Fruit fly (Drosophila melanogaster) whole organism, embryonic: ENCODE measurements around the gene P5cr-2.

ENCODE experiments used
- Abd-B ChIP-seq: fragments of 200-800 bp; sonication (Bioruptor generic); optimal IDR thresholded peaks from 2 replicates; lab custom pipeline; 2018; ENCODE audit warnings: missing biosample characterization, mild to moderate bottlenecking, missing genetic modification characterization, moderate library complexity
- CG10565 ChIP-seq: fragments of 200-800 bp; sonication (Bioruptor generic); optimal IDR thresholded peaks from 3 replicates; lab custom pipeline; 2016; ENCODE audit warnings: missing biosample characterization, mild to moderate bottlenecking, missing genetic modification characterization
- CG11093 ChIP-seq: fragments of 200-800 bp; sonication (Bioruptor generic); IDR thresholded peaks from 3 replicates; pipeline ENCODE4 v1.3.6; 2022; ENCODE audit warnings: missing biosample characterization, missing genetic modification characterization
- CG12744 ChIP-seq: fragments of 200-800 bp; sonication (Bioruptor generic); optimal IDR thresholded peaks from 2 replicates; lab custom pipeline; 2016; ENCODE audit warnings: missing biosample characterization, missing genetic modification characterization
- CG14860 ChIP-seq: fragments of 200-800 bp; sonication (Bioruptor generic); IDR thresholded peaks from 3 replicates; pipeline ENCODE4 v1.3.6; 2022; ENCODE audit warnings: missing biosample characterization, missing genetic modification characterization; ENCODE audit not compliant: partially characterized antibody
- CG1529 ChIP-seq: fragments of 200-800 bp; sonication (Bioruptor generic); optimal IDR thresholded peaks from 3 replicates; lab custom pipeline; 2018; ENCODE audit warnings: missing biosample characterization, missing genetic modification characterization
- CG1602 ChIP-seq: fragments of 200-800 bp; sonication (Bioruptor generic); optimal IDR thresholded peaks from 3 replicates; lab custom pipeline; 2016; ENCODE audit warnings: missing biosample characterization, missing genetic modification characterization
- CG16813 ChIP-seq: fragments of 200-800 bp; sonication (Bioruptor generic); IDR thresholded peaks from 3 replicates; pipeline ENCODE4 v1.3.6; 2022; ENCODE audit warnings: missing biosample characterization, missing genetic modification characterization; ENCODE audit not compliant: partially characterized antibody
- CG17361 ChIP-seq: fragments of 200-800 bp; sonication (Bioruptor generic); IDR thresholded peaks from 3 replicates; pipeline ENCODE4 v1.3.6; 2022; ENCODE audit warnings: missing biosample characterization, missing genetic modification characterization
- CG17568 ChIP-seq: fragments of 200-800 bp; sonication (Bioruptor generic); optimal IDR thresholded peaks from 2 replicates; lab custom pipeline; 2018; ENCODE audit warnings: missing biosample characterization, mild to moderate bottlenecking, missing genetic modification characterization, moderate library complexity
- CG30431 ChIP-seq: fragments of 200-800 bp; sonication (Bioruptor generic); optimal IDR thresholded peaks from 2 replicates; lab custom pipeline; 2017; ENCODE audit warnings: missing biosample characterization, missing genetic modification characterization
- CG3065 ChIP-seq: fragments of 200-800 bp; sonication (Bioruptor generic); optimal IDR thresholded peaks from 2 replicates; lab custom pipeline; 2016; ENCODE audit warnings: missing biosample characterization, missing genetic modification characterization
- CG3163 ChIP-seq: fragments of 200-800 bp; sonication (Bioruptor generic); optimal IDR thresholded peaks from 3 replicates; lab custom pipeline; 2016; ENCODE audit warnings: missing biosample characterization, missing genetic modification characterization
- CG34224 ChIP-seq: fragments of 200-800 bp; sonication (Bioruptor generic); IDR thresholded peaks from 3 replicates; pipeline ENCODE4 v1.3.6; 2022; ENCODE audit warnings: missing biosample characterization, missing genetic modification characterization; ENCODE audit not compliant: partially characterized antibody
- CG4360 ChIP-seq: fragments of 200-800 bp; sonication (Bioruptor generic); IDR thresholded peaks from 2 replicates; pipeline ENCODE4 v1.3.6; 2022; ENCODE audit warnings: missing biosample characterization, missing genetic modification characterization
- CG43689 ChIP-seq: fragments of 200-800 bp; sonication (Bioruptor generic); IDR thresholded peaks from 2 replicates; pipeline ENCODE4 v1.3.6; 2022; ENCODE audit warnings: missing biosample characterization, missing genetic modification characterization
- CG6683 ChIP-seq: fragments of 200-800 bp; sonication (Bioruptor generic); optimal IDR thresholded peaks from 2 replicates; lab custom pipeline; 2017; ENCODE audit warnings: missing biosample characterization, mild to moderate bottlenecking, missing genetic modification characterization, missing genetic modification reagents
- CG7556 ChIP-seq: fragments of 200-800 bp; sonication (Bioruptor generic); optimal IDR thresholded peaks from 2 replicates; lab custom pipeline; 2017; ENCODE audit warnings: missing biosample characterization, mild to moderate bottlenecking, missing genetic modification characterization
- CG8281 ChIP-seq: fragments of 200-800 bp; sonication (Bioruptor generic); optimal IDR thresholded peaks from 2 replicates; lab custom pipeline; 2018; ENCODE audit warnings: missing biosample characterization, mild to moderate bottlenecking, missing genetic modification characterization, moderate library complexity
- CG9797 ChIP-seq: fragments of 200-800 bp; sonication (Bioruptor generic); optimal IDR thresholded peaks from 3 replicates; lab custom pipeline; 2018; ENCODE audit warnings: missing biosample characterization, mild to moderate bottlenecking, missing genetic modification characterization
- Doc2 ChIP-seq: fragments of 200-800 bp; sonication (Bioruptor generic); IDR thresholded peaks from 2 replicates; pipeline ENCODE4 v1.3.6; 2022; ENCODE audit warnings: missing biosample characterization, missing genetic modification characterization
- Drgx ChIP-seq: fragments of 200-800 bp; sonication (Bioruptor generic); IDR thresholded peaks from 2 replicates; pipeline ENCODE4 v1.3.6; 2022; ENCODE audit warnings: missing biosample characterization, missing genetic modification characterization
- E2f1 ChIP-seq: fragments of 200-800 bp; sonication (Bioruptor generic); IDR thresholded peaks from 2 replicates; pipeline ENCODE4 v1.3.6; 2022; ENCODE audit warnings: missing biosample characterization, missing genetic modification characterization
- HHEX ChIP-seq: fragments of 200-800 bp; sonication (Bioruptor generic); optimal IDR thresholded peaks from 3 replicates; lab custom pipeline; 2017; ENCODE audit warnings: missing biosample characterization, mild to moderate bottlenecking, missing genetic modification characterization, missing genetic modification reagents
- Hand ChIP-seq: fragments of 200-800 bp; sonication (Bioruptor generic); optimal IDR thresholded peaks from 2 replicates; lab custom pipeline; 2017; ENCODE audit warnings: mild to moderate bottlenecking, missing biosample characterization, missing genetic modification reagents, missing genetic modification characterization
- Hmr ChIP-seq: fragments of 200-800 bp; sonication (Bioruptor generic); optimal IDR thresholded peaks from 3 replicates; lab custom pipeline; 2017; ENCODE audit warnings: mild to moderate bottlenecking, missing biosample characterization, missing genetic modification reagents, missing genetic modification characterization
- Lhr ChIP-seq: fragments of 200-800 bp; sonication (Bioruptor generic); optimal IDR thresholded peaks from 3 replicates; lab custom pipeline; 2017; ENCODE audit warnings: mild to moderate bottlenecking, missing biosample characterization, missing genetic modification reagents, missing genetic modification characterization
- Lim3 ChIP-seq: fragments of 200-800 bp; sonication (Bioruptor generic); IDR thresholded peaks from 2 replicates; pipeline ENCODE4 v1.3.6; 2022; ENCODE audit warnings: missing biosample characterization, missing genetic modification characterization
- Nf-YC ChIP-seq: fragments of 200-800 bp; optimal IDR thresholded peaks from 3 replicates; lab custom pipeline; 2019; ENCODE audit warnings: missing biosample characterization, mild to moderate bottlenecking, missing genetic modification characterization, moderate library complexity
- Spps ChIP-seq: fragments of 200-800 bp; sonication (Bioruptor generic); optimal IDR thresholded peaks from 2 replicates; lab custom pipeline; 2018; ENCODE audit warnings: missing biosample characterization, mild to moderate bottlenecking, missing genetic modification characterization
- cad ChIP-seq: fragments of >200 bp; optimal IDR thresholded peaks from 2 replicates; lab custom pipeline; 2017; ENCODE audit warnings: missing biosample characterization, missing genetic modification characterization
- cato ChIP-seq: fragments of 200-800 bp; sonication (Bioruptor generic); optimal IDR thresholded peaks from 2 replicates; lab custom pipeline; 2016; ENCODE audit warnings: missing biosample characterization, missing genetic modification characterization, borderline replicate concordance
- ewg ChIP-seq: fragments of 200-800 bp; sonication (Bioruptor generic); optimal IDR thresholded peaks from 3 replicates; lab custom pipeline; 2017; ENCODE audit warnings: mild to moderate bottlenecking, missing biosample characterization, missing genetic modification reagents, missing genetic modification characterization
- gem ChIP-seq: fragments of 200-800 bp; sonication (Bioruptor generic); optimal IDR thresholded peaks from 2 replicates; lab custom pipeline; 2019; ENCODE audit warnings: missing biosample characterization, mild to moderate bottlenecking, missing genetic modification characterization, moderate library complexity
- her ChIP-seq: fragments of 200-800 bp; sonication (Bioruptor generic); optimal IDR thresholded peaks from 2 replicates; lab custom pipeline; 2016; ENCODE audit warnings: missing biosample characterization, missing genetic modification characterization
- mam ChIP-seq: fragments of 200-800 bp; sonication (Bioruptor generic); optimal IDR thresholded peaks from 3 replicates; lab custom pipeline; 2016; ENCODE audit warnings: missing biosample characterization, missing genetic modification characterization
- mld ChIP-seq: fragments of 200-800 bp; sonication (Bioruptor generic); IDR thresholded peaks from 3 replicates; pipeline ENCODE4 v1.3.6; 2022; ENCODE audit warnings: missing biosample characterization, missing genetic modification characterization; ENCODE audit not compliant: partially characterized antibody
- p53 ChIP-seq: fragments of 200-800 bp; sonication (Bioruptor generic); optimal IDR thresholded peaks from 2 replicates; lab custom pipeline; 2016; ENCODE audit warnings: missing biosample characterization, missing genetic modification characterization
- pnt ChIP-seq: fragments of 200-800 bp; sonication (Bioruptor generic); optimal IDR thresholded peaks from 3 replicates; lab custom pipeline; 2016; ENCODE audit warnings: missing biosample characterization, missing genetic modification characterization
- sens ChIP-seq: fragments of 200-800 bp; sonication (Bioruptor generic); peaks from one replicate; lab custom pipeline; 2016; ENCODE audit warnings: missing biosample characterization, missing genetic modification characterization
- shn ChIP-seq: fragments of 200-800 bp; sonication (Bioruptor generic); optimal IDR thresholded peaks from 3 replicates; lab custom pipeline; 2016; ENCODE audit warnings: missing biosample characterization, missing genetic modification characterization
- stwl ChIP-seq: fragments of 200-800 bp; sonication (Bioruptor generic); optimal IDR thresholded peaks from 3 replicates; lab custom pipeline; 2018; ENCODE audit warnings: missing biosample characterization, mild to moderate bottlenecking, missing genetic modification characterization, moderate library complexity
- sug ChIP-seq: fragments of 200-800 bp; optimal IDR thresholded peaks from 2 replicates; lab custom pipeline; 2019; ENCODE audit warnings: missing biosample characterization, mild to moderate bottlenecking, missing genetic modification characterization, moderate library complexity
- tgo ChIP-seq: fragments of 200-800 bp; sonication (Bioruptor generic); IDR thresholded peaks from 3 replicates; pipeline ENCODE4 v1.3.6; 2022; ENCODE audit warnings: missing biosample characterization, missing genetic modification characterization
- tll ChIP-seq, 2 experiments: fragments of 200-800 bp in 1 of 2; fragments of >200 bp in 1 of 2; sonication (Bioruptor generic) in 1 of 2; optimal IDR thresholded peaks; 2 replicates each; lab custom pipeline; 2017 to 2019; ENCODE audit warnings: missing biosample characterization in 2 of 2, missing genetic modification characterization in 2 of 2, mild to moderate bottlenecking in 1 of 2, moderate library complexity in 1 of 2
- trem ChIP-seq: fragments of 200-800 bp; optimal IDR thresholded peaks from 3 replicates; lab custom pipeline; 2019; ENCODE audit warnings: missing biosample characterization, mild to moderate bottlenecking, missing genetic modification characterization, moderate library complexity
- trh ChIP-seq: fragments of 200-800 bp; sonication (Bioruptor generic); optimal IDR thresholded peaks from 2 replicates; lab custom pipeline; 2016; ENCODE audit warnings: missing biosample characterization, missing genetic modification characterization
- zf30C ChIP-seq: fragments of 200-800 bp; sonication (Bioruptor generic); optimal IDR thresholded peaks from 3 replicates; lab custom pipeline; 2018; ENCODE audit warnings: missing biosample characterization, mild to moderate bottlenecking, missing genetic modification characterization

Gene P5cr-2

dm6 chr3R:17534325-17535105 lies at the start of gene P5cr-2, which contains the start of gene CG5823 (continued):
- TF ChIP-seq trem (tag; lab: Kevin White, UChicago): peak; percentile 59
- no peak for TF ChIP-seq E2f1 (GFP tag; lab: Robert Waterston, UW)
- TF ChIP-seq Doc2 (GFP tag; lab: Robert Waterston, UW): no peak
- no peak for TF ChIP-seq Abd-B (GFP tag; lab: Kevin White, UChicago)
- TF ChIP-seq pnt (GFP tag; lab: Kevin White, UChicago): no peak
- no peak for TF ChIP-seq CG17361 (GFP tag; lab: Robert Waterston, UW)
- TF ChIP-seq zf30C: no peak
- no peak for TF ChIP-seq Lim3 (GFP tag; lab: Robert Waterston, UW)
- TF ChIP-seq CG7556 (GFP tag; lab: Kevin White, UChicago): no peak
- peak; percentile 62 for TF ChIP-seq CG12744
- TF ChIP-seq Lhr (GFP tag; lab: Kevin White, UChicago): peak; percentile 87
- no peak for TF ChIP-seq CG8281 (tag; lab: Kevin White, UChicago)
- peak; percentile 51 for TF ChIP-seq stwl
- no peak for TF ChIP-seq trh (GFP tag; lab: Kevin White, UChicago)
- TF ChIP-seq CG43689: 0 out of 2 replicates have a peak, but pooled peaks have one; percentile 31
- no peak for TF ChIP-seq cad (GFP tag; lab: Kevin White, UChicago)
- 0 out of 3 replicates have a peak, but pooled peaks have one; percentile 18 for TF ChIP-seq mld (GFP tag; lab: Robert Waterston, UW)
- no peak for TF ChIP-seq CG14860 (GFP tag; lab: Robert Waterston, UW)
- TF ChIP-seq her: no peak
- TF ChIP-seq Drgx (GFP tag; lab: Robert Waterston, UW): peak; percentile 34; the same call in 1 of the 2 replicates
- TF ChIP-seq CG9797 (GFP tag; lab: Kevin White, UChicago): peak; percentile 85
- peak; percentile 36; the same call in 1 of the 3 replicates for TF ChIP-seq CG16813 (GFP tag; lab: Robert Waterston, UW)
- peak; percentile 24 for TF ChIP-seq p53 (GFP tag; lab: Kevin White, UChicago)
- TF ChIP-seq Nf-YC (tag; lab: Kevin White, UChicago): peak; percentile 13
- peak; percentile 24 for TF ChIP-seq mam (GFP tag; lab: Kevin White, UChicago)
- peak; percentile 54 for TF ChIP-seq CG30431 (GFP tag; lab: Kevin White, UChicago)
- no peak for TF ChIP-seq sug (tag; lab: Kevin White, UChicago)
- peak; percentile 66 for TF ChIP-seq CG3163 (GFP tag; lab: Kevin White, UChicago)
- peak; percentile 78 for TF ChIP-seq shn (GFP tag; lab: Kevin White, UChicago)
- TF ChIP-seq tll (GFP tag; optimal IDR thresholded peaks at IDR 0.05; lab: Kevin White, UChicago): peak in 1 of 2 experiments; percentile 11
- TF ChIP-seq CG3065 (GFP tag; lab: Kevin White, UChicago): no peak
- TF ChIP-seq CG11093 (GFP tag; lab: Robert Waterston, UW): no peak
- no peak for TF ChIP-seq Spps (tag; lab: Kevin White, UChicago)
- TF ChIP-seq cato (GFP tag; lab: Kevin White, UChicago): no peak
- TF ChIP-seq sens: peak; percentile 82
- peak; percentile 11 for TF ChIP-seq gem (tag; lab: Kevin White, UChicago)
- TF ChIP-seq Hand (GFP tag; lab: Kevin White, UChicago): no peak
- peak; percentile 65 for TF ChIP-seq ewg
- peak; percentile 57 for TF ChIP-seq HHEX (GFP tag; lab: Kevin White, UChicago)
- TF ChIP-seq Hmr (GFP tag; lab: Kevin White, UChicago): peak; percentile 67
- no peak for TF ChIP-seq CG6683 (GFP tag; lab: Kevin White, UChicago)
- no peak for TF ChIP-seq CG10565 (GFP tag; lab: Kevin White, UChicago)
- TF ChIP-seq CG17568 (GFP tag; lab: Kevin White, UChicago): no peak
- TF ChIP-seq CG1529 (GFP tag; lab: Kevin White, UChicago): peak; percentile 67
- 0 out of 2 replicates have a peak, but pooled peaks have one; percentile 13 for TF ChIP-seq CG4360 (GFP tag; lab: Robert Waterston, UW)
- peak; percentile 36; the same call in 2 of the 3 replicates for TF ChIP-seq tgo (GFP tag; lab: Robert Waterston, UW)
- TF ChIP-seq CG1602 (GFP tag; lab: Kevin White, UChicago): peak; percentile 39
- no peak; the same call in 2 of the 3 replicates for TF ChIP-seq CG34224 (GFP tag; lab: Robert Waterston, UW)
